Worm (Caenorhabditis elegans) whole organism, late embryonic: ENCODE data around the gene srv-3.

ENCODE experiments used
- C38D4.7 ChIP-seq: fragments of 200-800 bp; sonication (Bioruptor generic); optimal IDR thresholded peaks from 2 replicates; lab custom pipeline; 2018; ENCODE audit warnings: mild to moderate bottlenecking, missing genetic modification characterization, moderate library complexity, missing compliant biosample characterization
- F13H6.1 ChIP-seq: sonication (generic microtip); optimal IDR thresholded peaks from 2 replicates; lab custom pipeline; 2016; ENCODE audit warnings: missing genetic modification characterization, missing compliant biosample characterization
- K09A11.1 ChIP-seq: sonication (generic microtip); optimal IDR thresholded peaks from 2 replicates; lab custom pipeline; 2017; ENCODE audit warnings: antibody characterized with exemption, mild to moderate bottlenecking, missing genetic modification characterization, missing compliant biosample characterization; ENCODE audit not compliant: insufficient read depth
- T23F11.4 ChIP-seq: fragments of 200-800 bp; sonication (Bioruptor generic); optimal IDR thresholded peaks from 2 replicates; lab custom pipeline; 2018; ENCODE audit warnings: mild to moderate bottlenecking, missing genetic modification characterization, missing compliant biosample characterization
- ahr-1 ChIP-seq: sonication (generic microtip); optimal IDR thresholded peaks from 2 replicates; lab custom pipeline; 2016; ENCODE audit warnings: missing genetic modification characterization, missing compliant biosample characterization
- ama-1 ChIP-seq: fragments of 150-350 bp; optimal IDR thresholded peaks from 2 replicates; lab custom pipeline; 2014
- ceh-14 ChIP-seq: sonication (generic microtip); optimal IDR thresholded peaks from 2 replicates; lab custom pipeline; 2016; ENCODE audit warnings: missing genotype, missing genetic modification characterization, missing compliant biosample characterization
- ceh-19 ChIP-seq: fragments of 200-800 bp; sonication (Bioruptor generic); optimal IDR thresholded peaks from 2 replicates; lab custom pipeline; 2018; ENCODE audit warnings: mild to moderate bottlenecking, missing genetic modification characterization, missing compliant biosample characterization
- ceh-2 ChIP-seq: sonication (generic microtip); optimal IDR thresholded peaks from 2 replicates; lab custom pipeline; 2016; ENCODE audit warnings: missing genotype, missing genetic modification characterization, missing compliant biosample characterization
- ceh-22 ChIP-seq: sonication (generic microtip); optimal IDR thresholded peaks from 2 replicates; lab custom pipeline; 2017; ENCODE audit warnings: missing biosample characterization, missing genetic modification characterization
- ceh-24 ChIP-seq: sonication (generic microtip); optimal IDR thresholded peaks from 2 replicates; lab custom pipeline; 2016; ENCODE audit warnings: mild to moderate bottlenecking, missing genetic modification characterization, missing compliant biosample characterization
- ceh-31 ChIP-seq: sonication (generic microtip); optimal IDR thresholded peaks from 2 replicates; lab custom pipeline; 2016; ENCODE audit warnings: missing genetic modification characterization, missing compliant biosample characterization
- ceh-34 ChIP-seq: sonication (generic microtip); optimal IDR thresholded peaks from 2 replicates; lab custom pipeline; 2016; ENCODE audit warnings: mild to moderate bottlenecking, missing genetic modification characterization, missing compliant biosample characterization
- ceh-45 ChIP-seq: fragments of 200-800 bp; sonication (Bioruptor generic); IDR thresholded peaks from 2 replicates; pipeline ENCODE4 v1.3.6; 2022; ENCODE audit warnings: missing genetic modification reagents, missing genetic modification characterization, missing compliant biosample characterization
- ceh-6 ChIP-seq: fragments of 200-800 bp; sonication (Bioruptor generic); optimal IDR thresholded peaks from 2 replicates; lab custom pipeline; 2018; ENCODE audit warnings: mild to moderate bottlenecking, missing genetic modification characterization, missing compliant biosample characterization
- che-1 ChIP-seq: sonication (generic microtip); optimal IDR thresholded peaks from 2 replicates; lab custom pipeline; 2016; ENCODE audit warnings: mild to moderate bottlenecking, missing genetic modification characterization, missing compliant biosample characterization
- elt-2 ChIP-seq: sonication (generic microtip); optimal IDR thresholded peaks from 2 replicates; lab custom pipeline; 2016; ENCODE audit warnings: missing genetic modification reagents, missing genetic modification characterization, missing compliant biosample characterization
- eyg-1 ChIP-seq: sonication (generic microtip); optimal IDR thresholded peaks from 2 replicates; lab custom pipeline; 2016; ENCODE audit warnings: missing genotype, missing genetic modification characterization, missing compliant biosample characterization
- fax-1 ChIP-seq: sonication (generic microtip); optimal IDR thresholded peaks from 2 replicates; lab custom pipeline; 2016; ENCODE audit warnings: missing genotype, missing genetic modification characterization, missing compliant biosample characterization
- fkh-10 ChIP-seq: fragments of 150-350 bp; optimal IDR thresholded peaks from 2 replicates; lab custom pipeline; 2014; ENCODE audit warnings: missing biosample characterization, missing genetic modification reagents, missing genetic modification characterization
- hlh-8 ChIP-seq: sonication (generic microtip); optimal IDR thresholded peaks from 2 replicates; lab custom pipeline; 2016; ENCODE audit warnings: missing genotype, missing genetic modification characterization, missing compliant biosample characterization
- lin-11 ChIP-seq: fragments of 200-800 bp; sonication (Bioruptor generic); optimal IDR thresholded peaks from 2 replicates; lab custom pipeline; 2018; ENCODE audit warnings: mild to moderate bottlenecking, missing genetic modification characterization, missing compliant biosample characterization
- madf-2 ChIP-seq: sonication (generic microtip); optimal IDR thresholded peaks from 2 replicates; lab custom pipeline; 2017; ENCODE audit warnings: missing genetic modification characterization, missing compliant biosample characterization
- pag-3 ChIP-seq: sonication (generic microtip); optimal IDR thresholded peaks from 2 replicates; lab custom pipeline; 2016; ENCODE audit warnings: missing compliant biosample characterization, missing genetic modification characterization, borderline replicate concordance
- pat-9 ChIP-seq: fragments of 200-800 bp; sonication (Bioruptor generic); optimal IDR thresholded peaks from 2 replicates; lab custom pipeline; 2018; ENCODE audit warnings: mild to moderate bottlenecking, missing genetic modification characterization, moderate library complexity, missing compliant biosample characterization
- pha-2 ChIP-seq: sonication (generic microtip); optimal IDR thresholded peaks from 2 replicates; lab custom pipeline; 2017; ENCODE audit warnings: mild to moderate bottlenecking, missing genetic modification characterization, missing compliant biosample characterization
- pha-4 ChIP-seq: fragments of 150-350 bp; optimal IDR thresholded peaks from 2 replicates; lab custom pipeline; 2018; ENCODE audit warnings: missing biosample characterization, missing genetic modification reagents, missing genetic modification characterization
- pqm-1 ChIP-seq: sonication (generic microtip); optimal IDR thresholded peaks from 2 replicates; lab custom pipeline; 2016; ENCODE audit warnings: missing genetic modification characterization, missing compliant biosample characterization
- sdc-2 ChIP-seq: sonication (generic microtip); optimal IDR thresholded peaks from 2 replicates; lab custom pipeline; 2016; ENCODE audit warnings: missing genotype, missing genetic modification characterization, missing compliant biosample characterization
- sox-2 ChIP-seq: fragments of 200-800 bp; sonication (Bioruptor generic); IDR thresholded peaks from 2 replicates; pipeline ENCODE4 v1.3.6; 2022; ENCODE audit warnings: missing genetic modification reagents, missing genetic modification characterization, missing compliant biosample characterization
- sox-4 ChIP-seq: sonication (generic microtip); optimal IDR thresholded peaks from 2 replicates; lab custom pipeline; 2017; ENCODE audit warnings: mild to moderate bottlenecking, missing genetic modification characterization, inconsistent platforms, missing compliant biosample characterization
- ztf-16 ChIP-seq: sonication (generic microtip); optimal IDR thresholded peaks from 2 replicates; lab custom pipeline; 2017; ENCODE audit warnings: missing genetic modification characterization, missing compliant biosample characterization

Gene srv-3

DNA sequence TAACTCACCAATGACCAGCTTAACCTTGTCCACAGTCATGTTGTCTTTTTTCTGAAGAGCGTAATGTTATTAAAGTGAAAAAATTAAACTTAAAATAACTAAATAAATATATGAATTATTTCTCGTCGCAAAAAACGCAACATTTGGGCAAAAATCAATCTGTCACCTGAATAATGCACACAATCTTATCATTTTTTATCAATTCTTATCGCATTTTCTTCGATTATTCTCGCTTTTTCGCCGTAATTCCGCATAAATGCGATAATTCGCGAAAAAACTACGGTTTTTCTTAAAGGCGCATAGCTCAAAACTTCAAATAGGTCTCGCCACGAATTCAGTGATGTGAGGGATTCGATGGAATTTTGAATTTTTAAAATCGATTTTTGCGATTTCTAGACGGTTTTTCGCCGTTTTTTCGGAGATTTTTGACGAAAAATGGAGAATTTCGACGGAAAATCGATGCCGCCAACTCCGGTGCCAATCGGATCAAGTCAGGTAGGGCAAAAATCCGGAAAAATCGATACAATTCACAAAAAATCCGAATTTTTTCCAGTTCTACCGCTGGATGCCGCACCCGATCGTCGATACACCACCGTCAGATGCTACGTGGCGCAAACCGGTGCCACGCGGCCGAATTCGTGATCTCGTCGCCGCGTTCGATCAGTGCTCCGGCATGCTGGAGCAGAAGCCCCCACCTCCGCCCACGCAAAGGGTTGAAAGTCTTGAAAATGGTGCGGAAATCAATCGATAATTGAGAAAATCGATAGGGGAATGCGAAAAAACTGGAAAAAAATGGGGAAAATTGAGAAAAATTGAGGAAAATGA, 11.2 kb downstream of the srv-3 start, which contains the start of the genes Y43F8C.13 and ani-3:
TSS of gene Y43F8C.13 (minus strand) at position 51 of the 825 bp plus-strand sequence.
TSS of gene ani-3 (plus strand) at position 385 of the 825 bp plus-strand sequence.
- TF ChIP-seq pha-2 (tag; lab: Kevin White, UChicago) (no peak), sdc-2 (tag; lab: Kevin White, UChicago) (no peak), ceh-14 (no peak), ama-1 (lab: Kevin White, UChicago) (no peak), pqm-1 (tag; lab: Kevin White, UChicago) (no peak), eyg-1 (tag; lab: Kevin White, UChicago) (no peak), elt-2 (peak; percentile 85), T23F11.4 (GFP tag; lab: Kevin White, UChicago) (no peak), ceh-22 (tag; lab: Kevin White, UChicago) (no peak)

DNA sequence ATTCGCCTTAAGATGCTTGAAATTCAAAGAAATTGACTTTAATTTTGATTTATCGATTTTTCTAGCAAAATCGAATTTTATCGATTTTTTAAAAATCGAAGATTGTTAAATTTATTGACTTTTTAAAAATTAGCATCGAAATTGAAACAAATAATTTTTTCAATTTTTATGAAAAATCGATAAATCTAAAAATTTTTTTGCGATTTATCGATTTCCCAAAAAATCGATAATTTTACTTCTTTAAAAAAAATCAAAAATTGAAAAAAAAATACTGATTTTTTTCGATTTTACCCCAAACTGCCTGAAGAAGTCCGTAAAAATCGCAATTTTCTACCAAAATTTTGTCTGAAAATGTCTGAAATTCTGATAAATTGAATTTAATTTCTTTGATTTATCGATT, 16.8 kb downstream of the srv-3 start:
- TF ChIP-seq lin-11 (tag; lab: Kevin White, UChicago): no peak
- TF ChIP-seq sox-4 (tag; lab: Kevin White, UChicago): no peak
- no peak for TF ChIP-seq elt-2
- TF ChIP-seq K09A11.1: no peak
- TF ChIP-seq, all 69 proteins: peak for 0

DNA sequence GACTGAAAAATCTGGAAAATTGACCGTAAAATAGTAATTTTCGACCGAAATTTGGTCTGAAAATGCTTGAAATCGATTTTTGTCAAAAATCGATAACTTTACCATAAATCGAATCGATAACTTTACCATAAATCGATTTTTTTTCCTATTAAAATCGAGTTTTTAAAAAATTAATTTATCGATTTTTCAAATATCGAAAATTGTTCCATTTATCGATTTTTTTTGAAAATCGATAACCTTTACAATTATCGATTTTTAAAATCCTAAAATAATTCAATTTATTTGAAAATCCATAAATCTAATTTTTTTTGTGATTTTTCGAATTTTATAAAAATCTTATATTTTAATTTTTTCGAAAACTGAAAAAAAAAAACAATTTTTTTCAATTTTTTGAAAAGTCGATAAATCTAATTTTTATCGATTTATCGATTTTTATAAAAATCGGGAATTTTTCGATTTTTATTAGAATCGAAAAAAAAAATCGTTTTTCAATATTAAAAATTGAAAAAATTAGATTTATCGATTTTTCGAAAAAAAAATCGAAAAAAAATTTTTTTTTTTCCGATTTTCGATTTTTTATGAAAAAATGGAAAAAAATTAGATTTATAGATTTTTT, 17.4 kb downstream of the srv-3 start:
- no peak for TF ChIP-seq hlh-8 (tag; lab: Kevin White, UChicago)
- TF ChIP-seq sdc-2 (tag; lab: Kevin White, UChicago): no peak
- TF ChIP-seq ceh-14: no peak
- TF ChIP-seq pat-9: no peak
- TF ChIP-seq ahr-1 (tag; lab: Kevin White, UChicago): no peak
- TF ChIP-seq fax-1 (tag; lab: Kevin White, UChicago): no peak
- TF ChIP-seq pag-3 (tag; lab: Kevin White, UChicago): no peak
- TF ChIP-seq madf-2 (tag; lab: Kevin White, UChicago): no peak
- TF ChIP-seq ceh-22 (tag; lab: Kevin White, UChicago): no peak
- TF ChIP-seq ceh-34: no peak
- no peak for TF ChIP-seq pha-4 (tag; lab: Kevin White, UChicago)
- no peak for TF ChIP-seq ceh-31 (tag; lab: Kevin White, UChicago)
- TF ChIP-seq ceh-24: no peak

DNA sequence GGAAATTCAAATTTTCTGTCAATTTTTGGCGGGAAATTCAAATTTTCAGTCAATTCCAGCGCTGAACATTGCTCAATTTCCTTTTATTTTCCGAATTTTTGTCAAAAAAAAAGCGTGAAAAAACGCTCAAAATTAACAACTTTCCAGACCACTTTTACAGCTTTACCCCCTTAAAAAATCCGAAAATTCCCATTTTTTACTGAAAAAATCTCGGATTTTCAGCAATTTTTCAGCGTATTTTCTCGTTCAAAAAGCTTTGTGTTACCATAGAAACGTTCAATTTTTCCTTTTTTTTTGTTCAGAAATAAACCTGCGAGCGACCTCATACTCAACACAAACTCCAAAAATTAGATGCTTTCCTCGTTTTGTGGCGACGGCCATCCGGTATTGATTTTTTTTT, 34.2 kb downstream of the srv-3 start, which contains the start of gene mrp-7:
TSS of gene mrp-7 (plus strand) at position 301 of the 400 bp plus-strand sequence.
- TF ChIP-seq eyg-1 (tag; lab: Kevin White, UChicago): no peak
- TF ChIP-seq ceh-6 (GFP tag; lab: Kevin White, UChicago): no peak
- no peak for TF ChIP-seq fax-1 (tag; lab: Kevin White, UChicago)
- TF ChIP-seq C38D4.7: no peak
- no peak for TF ChIP-seq T23F11.4 (GFP tag; lab: Kevin White, UChicago)
- no peak for TF ChIP-seq fkh-10 (GFP tag; lab: Kevin White, UChicago)
- TF ChIP-seq ceh-19: no peak
- no peak for TF ChIP-seq sdc-2 (tag; lab: Kevin White, UChicago)
- no peak for TF ChIP-seq ceh-14
- no peak for TF ChIP-seq ztf-16 (tag; lab: Kevin White, UChicago)
- TF ChIP-seq ceh-45 (GFP tag; lab: Robert Waterston, UW): no peak
- TF ChIP-seq pqm-1 (tag; lab: Kevin White, UChicago): no peak
- no peak for TF ChIP-seq pha-4 (tag; lab: Kevin White, UChicago)

DNA sequence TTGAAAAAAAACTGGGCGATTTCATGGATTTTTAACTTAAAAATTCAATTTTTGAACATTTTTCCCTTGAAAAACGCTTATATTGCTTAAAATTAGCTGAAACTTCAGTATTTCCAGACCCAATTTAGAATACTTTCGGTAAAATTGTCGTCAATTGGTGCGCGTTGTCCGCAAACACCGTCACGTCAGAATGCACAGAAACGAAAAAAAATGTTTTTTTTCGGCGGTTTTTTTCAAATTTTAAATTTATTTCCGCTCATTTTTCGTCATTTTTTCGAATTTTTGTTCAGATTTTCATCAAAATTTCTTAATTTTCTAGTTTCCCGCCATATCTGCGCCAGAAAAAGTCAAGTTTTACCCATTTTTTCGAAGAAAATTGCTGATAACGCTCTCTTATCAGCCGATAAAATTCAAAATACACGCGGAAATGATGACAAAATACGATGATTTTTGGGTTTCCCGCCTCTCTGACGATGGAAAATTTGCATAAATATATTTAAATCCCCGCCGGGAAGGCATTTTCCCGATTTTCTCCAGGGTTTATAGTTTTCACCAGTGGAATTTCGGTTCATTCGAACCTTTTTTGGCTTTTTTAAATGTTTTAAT, 35.3 kb downstream of the srv-3 start:
- no peak for TF ChIP-seq pag-3 (tag; lab: Kevin White, UChicago)
- peak; percentile 48 for TF ChIP-seq elt-2
- no peak for TF ChIP-seq ceh-2 (tag; lab: Kevin White, UChicago)
- TF ChIP-seq F13H6.1 (tag; lab: Kevin White, UChicago): no peak
- TF ChIP-seq eyg-1 (tag; lab: Kevin White, UChicago): no peak
- no peak for TF ChIP-seq sox-2 (GFP tag; lab: Robert Waterston, UW)
- no peak for TF ChIP-seq pat-9
- no peak for TF ChIP-seq ztf-16 (tag; lab: Kevin White, UChicago)
- TF ChIP-seq che-1: no peak
- TF ChIP-seq, all 69 proteins: peak for 1
